Worm (Caenorhabditis elegans) whole organism, L1 larva: ENCODE measurements around the gene znf-598.

Source experiments
- aha-1 ChIP-seq: fragments of 150-350 bp; optimal IDR thresholded peaks from 2 replicates; lab custom pipeline; 2014; ENCODE audit warnings: missing biosample characterization, missing genetic modification characterization
- ces-1 ChIP-seq: fragments of 150-350 bp; optimal IDR thresholded peaks from 2 replicates; lab custom pipeline; 2014; ENCODE audit warnings: missing biosample characterization, missing genetic modification reagents, missing genetic modification characterization
- lsy-2 ChIP-seq, 2 experiments: fragments of 150-350 bp; optimal IDR thresholded peaks; 2 replicates each; lab custom pipeline; 2014; ENCODE audit warnings: missing biosample characterization in 2 of 2, missing genetic modification characterization in 2 of 2
- nhr-77 ChIP-seq: fragments of 150-350 bp; optimal IDR thresholded peaks from 2 replicates; lab custom pipeline; 2014; ENCODE audit warnings: missing biosample characterization, missing genetic modification characterization

ce11 chrII:7069866-7070265 lies 44.3 kb downstream of the znf-598 start, which contains the start of gene him-14:
- no peak for TF ChIP-seq nhr-77 (tag; lab: Kevin White, UChicago)
- no peak for TF ChIP-seq lsy-2 (tag; optimal IDR thresholded peaks at IDR 0.05; lab: Kevin White, UChicago)
- TF ChIP-seq aha-1 (tag; lab: Kevin White, UChicago): no peak
- no peak for TF ChIP-seq ces-1
